Worm (Caenorhabditis elegans) whole organism, L1 larva: Measurements from ENCODE around the gene F47B10.9.

Experiments used
- C16A3.4 ChIP-seq: fragments of 150-350 bp; optimal IDR thresholded peaks from 2 replicates; lab custom pipeline; 2014; ENCODE audit warnings: missing biosample characterization, missing genetic modification characterization
- C34B4.2 ChIP-seq: sonication (generic microtip); optimal IDR thresholded peaks from 2 replicates; lab custom pipeline; 2017; ENCODE audit warnings: mild to moderate bottlenecking, missing genetic modification characterization, missing compliant biosample characterization
- F16B12.6 ChIP-seq: fragments of 150-350 bp; optimal IDR thresholded peaks from 2 replicates; lab custom pipeline; 2014; ENCODE audit warnings: missing biosample characterization, missing genetic modification characterization
- Y116A8C.19 ChIP-seq: sonication (generic microtip); optimal IDR thresholded peaks from 2 replicates; lab custom pipeline; 2016; ENCODE audit warnings: missing compliant biosample characterization, missing genetic modification characterization, borderline replicate concordance
- ceh-82 ChIP-seq, 3 experiments: fragments of 150-350 bp in 1 of 3; sonication (generic microtip) in 2 of 3; optimal IDR thresholded peaks; 2 replicates each; lab custom pipeline; 2014 to 2017; ENCODE audit warnings: missing biosample characterization in 3 of 3, missing genetic modification characterization in 3 of 3
- ceh-90 ChIP-seq: sonication (generic microtip); optimal IDR thresholded peaks from 2 replicates; lab custom pipeline; 2016; ENCODE audit warnings: missing genetic modification characterization, missing compliant biosample characterization
- dpl-1 ChIP-seq, 3 experiments: fragments of 150-350 bp in 2 of 3; sonication (generic microtip) in 1 of 3; optimal IDR thresholded peaks; 2 replicates each; lab custom pipeline; 2014 to 2017; ENCODE audit warnings: missing biosample characterization in 3 of 3, missing genetic modification characterization in 3 of 3, missing genetic modification reagents in 3 of 3
- dsc-1 ChIP-seq: sonication (generic microtip); optimal IDR thresholded peaks from 2 replicates; lab custom pipeline; 2016; ENCODE audit warnings: mild to moderate bottlenecking, missing genetic modification characterization, missing compliant biosample characterization
- efl-1 ChIP-seq, 4 experiments: fragments of 150-350 bp; optimal IDR thresholded peaks in 3 of 4; peaks in 1 of 4; 1 replicate in 1 of 4; 2 replicates in 3 of 4; lab custom pipeline; 2014; ENCODE audit warnings: missing biosample characterization in 2 of 4, missing genetic modification characterization in 2 of 4, missing genetic modification reagents in 2 of 4
- egl-27 ChIP-seq, 2 experiments: fragments of 150-350 bp in 1 of 2; sonication (generic microtip); optimal IDR thresholded peaks; 3 replicates each; lab custom pipeline; 2017 to 2018; ENCODE audit warnings: missing biosample characterization in 2 of 2, missing genetic modification characterization in 2 of 2, missing genetic modification reagents in 2 of 2
- elt-3 ChIP-seq, 6 experiments: fragments of 150-350 bp in 1 of 6; sonication (generic microtip); optimal IDR thresholded peaks; 2 replicates each; lab custom pipeline; 2017 to 2018; ENCODE audit warnings: missing biosample characterization in 6 of 6, missing genetic modification characterization in 6 of 6, inconsistent platforms in 1 of 6
- ets-5 ChIP-seq: fragments of 200-800 bp; sonication (Bioruptor generic); IDR thresholded peaks from 2 replicates; pipeline ENCODE4 v1.3.6; 2022; ENCODE audit warnings: missing genetic modification characterization, missing compliant biosample characterization
- fkh-10 ChIP-seq: sonication (generic microtip); optimal IDR thresholded peaks from 2 replicates; lab custom pipeline; 2017; ENCODE audit warnings: missing biosample characterization, missing genetic modification reagents, missing genetic modification characterization
- fkh-4 ChIP-seq: sonication (generic microtip); optimal IDR thresholded peaks from 2 replicates; lab custom pipeline; 2016; ENCODE audit warnings: missing compliant biosample characterization, missing genetic modification characterization, borderline replicate concordance
- fkh-8 ChIP-seq: sonication (generic microtip); optimal IDR thresholded peaks from 2 replicates; lab custom pipeline; 2016; ENCODE audit warnings: mild to moderate bottlenecking, missing genetic modification characterization, missing compliant biosample characterization
- fos-1 ChIP-seq: fragments of 150-350 bp; optimal IDR thresholded peaks from 2 replicates; lab custom pipeline; 2014; ENCODE audit warnings: missing biosample characterization, missing genetic modification characterization
- hlh-17 ChIP-seq: fragments of 200-800 bp; sonication (Bioruptor generic); optimal IDR thresholded peaks from 2 replicates; lab custom pipeline; 2018; ENCODE audit warnings: missing genetic modification characterization, mild to moderate bottlenecking, missing compliant biosample characterization, moderate library complexity, borderline replicate concordance
- irx-1 ChIP-seq: sonication (generic microtip); optimal IDR thresholded peaks from 2 replicates; lab custom pipeline; 2016; ENCODE audit warnings: missing genetic modification characterization, missing compliant biosample characterization
- isw-1 ChIP-seq: fragments of 200-800 bp; sonication (Bioruptor generic); IDR thresholded peaks from 2 replicates; pipeline ENCODE4 v1.3.6; 2022; ENCODE audit warnings: missing genetic modification characterization, missing compliant biosample characterization
- jun-1 ChIP-seq: fragments of 150-350 bp; optimal IDR thresholded peaks from 2 replicates; lab custom pipeline; 2014; ENCODE audit warnings: missing biosample characterization, missing genetic modification reagents, missing genetic modification characterization
- lin-13 ChIP-seq: fragments of 150-350 bp; optimal IDR thresholded peaks from 2 replicates; lab custom pipeline; 2014; ENCODE audit warnings: missing biosample characterization, missing genetic modification reagents, missing genetic modification characterization
- lin-14 ChIP-seq: fragments of 200-800 bp; sonication (Bioruptor generic); optimal IDR thresholded peaks from 2 replicates; lab custom pipeline; 2018; ENCODE audit warnings: mild to moderate bottlenecking, missing genetic modification characterization, moderate library complexity, missing compliant biosample characterization
- lin-35 ChIP-seq, 2 experiments: fragments of 150-350 bp; optimal IDR thresholded peaks; 2 replicates each; lab custom pipeline; 2014; ENCODE audit warnings: missing biosample characterization in 2 of 2, missing genetic modification characterization in 2 of 2, missing genetic modification reagents in 2 of 2
- lir-3 ChIP-seq: sonication (generic microtip); optimal IDR thresholded peaks from 2 replicates; lab custom pipeline; 2016; ENCODE audit warnings: mild to moderate bottlenecking, missing genetic modification characterization, moderate library complexity, missing compliant biosample characterization; ENCODE audit not compliant: poor library complexity
- lsy-2 ChIP-seq, 2 experiments: fragments of 150-350 bp; optimal IDR thresholded peaks; 2 replicates each; lab custom pipeline; 2014; ENCODE audit warnings: missing biosample characterization in 2 of 2, missing genetic modification characterization in 2 of 2
- mdl-1 ChIP-seq, 2 experiments: fragments of 150-350 bp; optimal IDR thresholded peaks; 2 replicates each; lab custom pipeline; 2014 to 2017; ENCODE audit warnings: missing biosample characterization in 2 of 2, missing genetic modification characterization in 2 of 2, inconsistent platforms in 1 of 2
- mef-2 ChIP-seq: fragments of 150-350 bp; optimal IDR thresholded peaks from 2 replicates; lab custom pipeline; 2014; ENCODE audit warnings: missing biosample characterization, missing genetic modification characterization
- mep-1 ChIP-seq: fragments of 150-350 bp; optimal IDR thresholded peaks from 2 replicates; lab custom pipeline; 2014; ENCODE audit warnings: missing biosample characterization, missing genetic modification characterization
- nhr-19 ChIP-seq: fragments of 200-800 bp; sonication (Bioruptor generic); conservative IDR thresholded peaks from 2 replicates; pipeline ENCODE4 v1.3.6; 2022; ENCODE audit warnings: missing genetic modification characterization, missing compliant biosample characterization
- nhr-20 ChIP-seq: sonication (generic microtip); optimal IDR thresholded peaks from 2 replicates; lab custom pipeline; 2016; ENCODE audit warnings: mild to moderate bottlenecking, missing genetic modification characterization, missing compliant biosample characterization
- nhr-47 ChIP-seq: sonication (generic microtip); optimal IDR thresholded peaks from 2 replicates; lab custom pipeline; 2016; ENCODE audit warnings: mild to moderate bottlenecking, missing genetic modification characterization, moderate library complexity, missing compliant biosample characterization
- nhr-71 ChIP-seq: sonication (generic microtip); optimal IDR thresholded peaks from 2 replicates; lab custom pipeline; 2016; ENCODE audit warnings: mild to moderate bottlenecking, missing genetic modification characterization, moderate library complexity, missing compliant biosample characterization
- nhr-77 ChIP-seq: fragments of 150-350 bp; optimal IDR thresholded peaks from 2 replicates; lab custom pipeline; 2014; ENCODE audit warnings: missing biosample characterization, missing genetic modification characterization
- nhr-84 ChIP-seq: sonication (generic microtip); optimal IDR thresholded peaks from 2 replicates; lab custom pipeline; 2017; ENCODE audit warnings: missing biosample characterization, missing genetic modification characterization
- nhr-85 ChIP-seq: sonication (generic microtip); peaks from one replicate; lab custom pipeline; 2016; ENCODE audit warnings: missing genetic modification characterization, inconsistent platforms, missing compliant biosample characterization
- nhr-90 ChIP-seq: sonication (generic microtip); optimal IDR thresholded peaks from 2 replicates; lab custom pipeline; 2016; ENCODE audit warnings: mild to moderate bottlenecking, missing genetic modification characterization, missing compliant biosample characterization; ENCODE audit not compliant: poor library complexity
- pag-3 ChIP-seq: sonication (generic microtip); optimal IDR thresholded peaks from 2 replicates; lab custom pipeline; 2017; ENCODE audit warnings: missing genetic modification characterization, mild to moderate bottlenecking, missing compliant biosample characterization, antibody characterized with exemption, borderline replicate concordance; ENCODE audit not compliant: insufficient read depth
- pqm-1 ChIP-seq: sonication (generic microtip); optimal IDR thresholded peaks from 3 replicates; lab custom pipeline; 2017; ENCODE audit warnings: missing biosample characterization, missing genetic modification characterization
- rnt-1 ChIP-seq: sonication (generic microtip); optimal IDR thresholded peaks from 2 replicates; lab custom pipeline; 2016; ENCODE audit warnings: mild to moderate bottlenecking, missing genetic modification characterization, moderate library complexity, missing compliant biosample characterization
- skn-1 ChIP-seq: fragments of 150-350 bp; optimal IDR thresholded peaks from 2 replicates; lab custom pipeline; 2014; ENCODE audit warnings: missing biosample characterization, missing genetic modification characterization
- snu-23 ChIP-seq: sonication (generic microtip); optimal IDR thresholded peaks from 2 replicates; lab custom pipeline; 2016; ENCODE audit warnings: missing genetic modification characterization, missing compliant biosample characterization
- sptf-1 ChIP-seq: fragments of 150-350 bp; optimal IDR thresholded peaks from 2 replicates; lab custom pipeline; 2014; ENCODE audit warnings: missing biosample characterization, missing genetic modification characterization
- sup-37 ChIP-seq: fragments of 200-800 bp; sonication (Bioruptor generic); optimal IDR thresholded peaks from 2 replicates; lab custom pipeline; 2018; ENCODE audit warnings: mild to moderate bottlenecking, missing genetic modification characterization, missing compliant biosample characterization
- swsn-7 ChIP-seq: sonication (generic microtip); optimal IDR thresholded peaks from 2 replicates; lab custom pipeline; 2016; ENCODE audit warnings: missing genetic modification characterization, missing compliant biosample characterization
- tbx-2 ChIP-seq: sonication (generic microtip); optimal IDR thresholded peaks from 2 replicates; lab custom pipeline; 2016; ENCODE audit warnings: missing genetic modification characterization, missing compliant biosample characterization
- unc-130 ChIP-seq: fragments of 150-350 bp; optimal IDR thresholded peaks from 2 replicates; lab custom pipeline; 2017; ENCODE audit warnings: missing biosample characterization, missing genetic modification characterization, inconsistent platforms
- unc-62 ChIP-seq: fragments of 150-350 bp; optimal IDR thresholded peaks from 2 replicates; lab custom pipeline; 2014; ENCODE audit warnings: missing biosample characterization, missing genetic modification reagents, missing genetic modification characterization
- unc-98 ChIP-seq: fragments of 200-800 bp; sonication (Bioruptor generic); IDR thresholded peaks from 2 replicates; pipeline ENCODE4 v1.3.6; 2022; ENCODE audit warnings: missing genetic modification characterization, missing compliant biosample characterization
- xbp-1 ChIP-seq: sonication (generic microtip); optimal IDR thresholded peaks from 2 replicates; lab custom pipeline; 2016; ENCODE audit warnings: missing genetic modification characterization, missing compliant biosample characterization
- zip-4 ChIP-seq: fragments of 200-800 bp; sonication (Bioruptor generic); optimal IDR thresholded peaks from 2 replicates; lab custom pipeline; 2018; ENCODE audit warnings: mild to moderate bottlenecking, missing genetic modification characterization, moderate library complexity, missing compliant biosample characterization

Gene F47B10.9

DNA sequence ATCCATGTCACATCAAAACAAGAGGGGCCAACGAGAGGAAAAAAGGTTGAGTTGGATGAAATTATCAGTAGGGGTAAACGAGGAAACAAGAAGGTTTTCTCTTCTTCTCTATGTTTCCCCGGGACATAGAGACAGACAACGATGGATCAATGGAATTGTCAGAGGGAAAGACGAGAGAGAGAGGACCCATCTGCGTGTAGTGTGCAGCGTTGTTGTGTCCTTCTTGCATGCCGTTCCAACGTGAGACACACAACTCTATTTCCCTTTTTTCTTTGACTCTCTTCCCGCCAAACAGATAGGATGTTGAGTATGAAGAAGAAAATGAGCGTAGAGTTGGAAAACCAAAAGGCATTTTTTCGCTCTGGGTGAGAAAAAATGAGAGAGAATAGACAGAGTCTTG, 12.9 kb downstream of the F47B10.9 start:
- TF ChIP-seq Y116A8C.19 (tag; lab: Kevin White, UChicago) (no peak), pag-3 (tag; lab: Kevin White, UChicago) (peak; percentile 8), nhr-77 (tag; lab: Kevin White, UChicago) (peak; percentile 64), unc-98 (GFP tag; lab: Robert Waterston, UW) (no peak), rnt-1 (peak; percentile 66), unc-130 (tag; lab: Kevin White, UChicago) (peak; percentile 26), sptf-1 (tag; lab: Kevin White, UChicago) (no peak), nhr-84 (tag; lab: Kevin White, UChicago) (no peak), tbx-2 (tag; lab: Kevin White, UChicago) (peak; percentile 59), lin-14 (peak; percentile 99), skn-1 (tag; lab: Kevin White, UChicago) (peak; percentile 41), lsy-2 (tag; optimal IDR thresholded peaks at IDR 0.05; lab: Kevin White, UChicago) (peak; percentile 37 to 75), hlh-17 (no peak), elt-3 (tag; optimal IDR thresholded peaks at IDR 0.05; lab: Kevin White, UChicago) (peak in 4 of 6 experiments; percentile 31 to 73 (median 41)), lin-13 (peak; percentile 7), dpl-1 (GFP tag; optimal IDR thresholded peaks at IDR 0.05; lab: Kevin White, UChicago) (peak in 2 of 3 experiments; percentile 5 to 19), lin-35 (GFP tag; optimal IDR thresholded peaks at IDR 0.05; lab: Kevin White, UChicago) (peak; percentile 13 to 54), nhr-85 (tag; lab: Kevin White, UChicago) (peak; percentile 74), nhr-90 (tag; lab: Kevin White, UChicago) (peak; percentile 25), C16A3.4 (peak; percentile 32), isw-1 (GFP tag; lab: Robert Waterston, UW) (no peak), xbp-1 (tag; lab: Kevin White, UChicago) (peak; percentile 23), fkh-4 (no peak), fkh-10 (peak; percentile 81), unc-62 (GFP tag; lab: Kevin White, UChicago) (no peak), pqm-1 (tag; lab: Kevin White, UChicago) (no peak), dsc-1 (tag; lab: Kevin White, UChicago) (peak; percentile 58), irx-1 (peak; percentile 37), mdl-1 (tag; optimal IDR thresholded peaks at IDR 0.05; lab: Kevin White, UChicago) (peak in 1 of 2 experiments; percentile 61), lir-3 (tag; lab: Kevin White, UChicago) (peak; percentile 22), snu-23 (peak; percentile 74), mep-1 (tag; lab: Kevin White, UChicago) (peak; percentile 80), mef-2 (tag; lab: Kevin White, UChicago) (peak; percentile 14), efl-1 (optimal IDR thresholded peaks at IDR 0.05; lab: Kevin White, UChicago) (peak; percentile 32 to 55), efl-1 (GFP tag; optimal IDR thresholded peaks at IDR 0.05 in 1 of 2; lab: Kevin White, UChicago) (no peak), ceh-82 (tag; optimal IDR thresholded peaks at IDR 0.05; lab: Kevin White, UChicago) (peak in 2 of 3 experiments; percentile 59 to 77), nhr-47 (tag; lab: Kevin White, UChicago) (peak; percentile 59), fkh-8 (tag; lab: Kevin White, UChicago) (peak; percentile 63), nhr-19 (GFP tag; lab: Robert Waterston, UW) (peak; percentile 62), fos-1 (tag; lab: Kevin White, UChicago) (peak; percentile 32), nhr-20 (tag; lab: Kevin White, UChicago) (peak; percentile 69), ceh-90 (no peak), egl-27 (tag; optimal IDR thresholded peaks at IDR 0.05; lab: Kevin White, UChicago) (peak; percentile 6 to 17), jun-1 (tag; lab: Kevin White, UChicago) (no peak), C34B4.2 (no peak), ets-5 (GFP tag; lab: Robert Waterston, UW) (no peak), zip-4 (no peak), sup-37 (GFP tag; lab: Kevin White, UChicago) (no peak), F16B12.6 (tag; lab: Kevin White, UChicago) (peak; percentile 30), nhr-71 (tag; lab: Kevin White, UChicago) (peak; percentile 82), swsn-7 (tag; lab: Kevin White, UChicago) (peak; percentile 57)
